Fruit fly (Drosophila melanogaster) whole organism, embryonic: ENCODE measurements around the gene Gpdh1.

Experiments used
- Ada2b ChIP-seq: fragments of 200-800 bp; sonication (Bioruptor generic); IDR thresholded peaks from 2 replicates; pipeline ENCODE4 v1.3.6; 2022; ENCODE audit warnings: missing biosample characterization, missing genetic modification characterization
- CG12071 ChIP-seq: fragments of 200-800 bp; sonication (Bioruptor generic); optimal IDR thresholded peaks from 3 replicates; lab custom pipeline; 2018; ENCODE audit warnings: missing biosample characterization, mild to moderate bottlenecking, missing genetic modification characterization
- CG12104 ChIP-seq: fragments of 200-800 bp; sonication (Bioruptor generic); optimal IDR thresholded peaks from 3 replicates; lab custom pipeline; 2016; ENCODE audit warnings: missing biosample characterization, missing genetic modification characterization
- CG12219 ChIP-seq: fragments of 200-800 bp; sonication (Bioruptor generic); optimal IDR thresholded peaks from 3 replicates; lab custom pipeline; 2018; ENCODE audit warnings: missing biosample characterization, mild to moderate bottlenecking, missing genetic modification characterization
- CG12744 ChIP-seq: fragments of 200-800 bp; sonication (Bioruptor generic); optimal IDR thresholded peaks from 2 replicates; lab custom pipeline; 2016; ENCODE audit warnings: missing biosample characterization, missing genetic modification characterization
- CG13296 ChIP-seq: fragments of 200-800 bp; sonication (Bioruptor generic); optimal IDR thresholded peaks from 3 replicates; lab custom pipeline; 2018; ENCODE audit warnings: missing biosample characterization, mild to moderate bottlenecking, missing genetic modification characterization
- CG13775 ChIP-seq: fragments of 200-800 bp; sonication (Bioruptor generic); optimal IDR thresholded peaks from 3 replicates; lab custom pipeline; 2017; ENCODE audit warnings: missing biosample characterization, mild to moderate bottlenecking, missing genetic modification characterization
- CG14860 ChIP-seq: fragments of 200-800 bp; sonication (Bioruptor generic); IDR thresholded peaks from 3 replicates; pipeline ENCODE4 v1.3.6; 2022; ENCODE audit warnings: missing biosample characterization, missing genetic modification characterization; ENCODE audit not compliant: partially characterized antibody
- CG15073 ChIP-seq: fragments of 200-800 bp; sonication (Bioruptor generic); optimal IDR thresholded peaks from 2 replicates; lab custom pipeline; 2016; ENCODE audit warnings: missing biosample characterization, missing genetic modification characterization
- CG1603 ChIP-seq: fragments of 200-800 bp; sonication (Bioruptor generic); optimal IDR thresholded peaks from 2 replicates; lab custom pipeline; 2019; ENCODE audit warnings: missing biosample characterization, mild to moderate bottlenecking, missing genetic modification characterization, moderate library complexity
- CG16813 ChIP-seq: fragments of 200-800 bp; sonication (Bioruptor generic); IDR thresholded peaks from 3 replicates; pipeline ENCODE4 v1.3.6; 2022; ENCODE audit warnings: missing biosample characterization, missing genetic modification characterization; ENCODE audit not compliant: partially characterized antibody
- CG6254 ChIP-seq: fragments of 200-800 bp; sonication (Bioruptor generic); optimal IDR thresholded peaks from 3 replicates; lab custom pipeline; 2017; ENCODE audit warnings: mild to moderate bottlenecking, missing biosample characterization, missing genetic modification reagents, missing genetic modification characterization
- CG7357 ChIP-seq: fragments of 200-800 bp; sonication (Bioruptor generic); IDR thresholded peaks from 3 replicates; pipeline ENCODE4 v1.3.6; 2022; ENCODE audit warnings: missing biosample characterization, missing genetic modification characterization
- CG8765 ChIP-seq: fragments of 200-800 bp; sonication (Bioruptor generic); IDR thresholded peaks from 2 replicates; pipeline ENCODE4 v1.3.6; 2022; ENCODE audit warnings: missing biosample characterization, missing genetic modification characterization
- CG9215 ChIP-seq: fragments of 200-800 bp; sonication (Bioruptor generic); IDR thresholded peaks from 2 replicates; pipeline ENCODE4 v1.3.6; 2022; ENCODE audit warnings: missing biosample characterization, missing genetic modification characterization
- Drgx ChIP-seq: fragments of 200-800 bp; sonication (Bioruptor generic); IDR thresholded peaks from 2 replicates; pipeline ENCODE4 v1.3.6; 2022; ENCODE audit warnings: missing biosample characterization, missing genetic modification characterization
- Ets65A ChIP-seq: fragments of 200-800 bp; sonication (Bioruptor generic); peaks from one replicate; lab custom pipeline; 2016; ENCODE audit warnings: missing biosample characterization, missing genetic modification characterization
- Hmr ChIP-seq: fragments of 200-800 bp; sonication (Bioruptor generic); optimal IDR thresholded peaks from 3 replicates; lab custom pipeline; 2017; ENCODE audit warnings: mild to moderate bottlenecking, missing biosample characterization, missing genetic modification reagents, missing genetic modification characterization
- MESR4 ChIP-seq: fragments of 200-800 bp; sonication (Bioruptor generic); optimal IDR thresholded peaks from 2 replicates; lab custom pipeline; 2018; ENCODE audit warnings: missing biosample characterization, mild to moderate bottlenecking, missing genetic modification characterization, moderate library complexity
- MTF-1 ChIP-seq: fragments of 200-800 bp; sonication (Bioruptor generic); optimal IDR thresholded peaks from 2 replicates; lab custom pipeline; 2018; ENCODE audit warnings: missing biosample characterization, mild to moderate bottlenecking, missing genetic modification characterization, borderline replicate concordance
- Mrtf ChIP-seq: fragments of 200-800 bp; sonication (Bioruptor generic); IDR thresholded peaks from 3 replicates; pipeline ENCODE4 v1.3.6; 2022; ENCODE audit warnings: missing biosample characterization, missing genetic modification characterization
- Neu2 ChIP-seq: fragments of 200-800 bp; sonication (Bioruptor generic); optimal IDR thresholded peaks from 3 replicates; lab custom pipeline; 2016; ENCODE audit warnings: missing biosample characterization, missing genetic modification characterization, borderline replicate concordance
- Sry-δ ChIP-seq: fragments of 200-800 bp; sonication (Bioruptor generic); optimal IDR thresholded peaks from 2 replicates; lab custom pipeline; 2016; ENCODE audit warnings: missing biosample characterization, missing genetic modification characterization
- YL-1 ChIP-seq: fragments of 200-800 bp; sonication (Bioruptor generic); optimal IDR thresholded peaks from 3 replicates; lab custom pipeline; 2017; ENCODE audit warnings: missing biosample characterization, mild to moderate bottlenecking, missing genetic modification characterization
- br ChIP-seq: fragments of >200 bp; optimal IDR thresholded peaks from 2 replicates; lab custom pipeline; 2017
- crol ChIP-seq: fragments of 200-800 bp; sonication (Bioruptor generic); IDR thresholded peaks from 2 replicates; pipeline ENCODE4 v1.3.6; 2022; ENCODE audit warnings: missing biosample characterization, missing genetic modification characterization
- dimm ChIP-seq: fragments of 200-800 bp; sonication (Bioruptor generic); IDR thresholded peaks from 2 replicates; pipeline ENCODE4 v1.3.6; 2022; ENCODE audit warnings: missing biosample characterization, missing genetic modification characterization
- gcm ChIP-seq: fragments of 200-800 bp; sonication (Bioruptor generic); optimal IDR thresholded peaks from 2 replicates; lab custom pipeline; 2019; ENCODE audit warnings: missing biosample characterization, mild to moderate bottlenecking, missing genetic modification characterization, moderate library complexity
- grau ChIP-seq: fragments of 200-800 bp; optimal IDR thresholded peaks from 3 replicates; lab custom pipeline; 2019; ENCODE audit warnings: missing biosample characterization, mild to moderate bottlenecking, missing genetic modification characterization, moderate library complexity
- lov ChIP-seq, 2 experiments: fragments of 200-800 bp in 1 of 2; fragments of >200 bp in 1 of 2; sonication (Bioruptor generic) in 1 of 2; IDR thresholded peaks in 1 of 2; optimal IDR thresholded peaks in 1 of 2; 2 replicates in 1 of 2; 3 replicates in 1 of 2; pipeline versions ENCODE4 v1.3.6 to Lab custom; 2017 to 2022; ENCODE audit warnings: missing biosample characterization in 1 of 2, missing genetic modification characterization in 1 of 2
- org-1 ChIP-seq: fragments of 200-800 bp; sonication (Bioruptor generic); optimal IDR thresholded peaks from 2 replicates; lab custom pipeline; 2017; ENCODE audit warnings: missing biosample characterization, missing genetic modification characterization
- peb ChIP-seq: fragments of 200-800 bp; sonication (Bioruptor generic); IDR thresholded peaks from 2 replicates; pipeline ENCODE4 v1.3.6; 2022; ENCODE audit warnings: missing biosample characterization, missing genetic modification characterization
- pita ChIP-seq: fragments of 200-800 bp; sonication (Bioruptor generic); optimal IDR thresholded peaks from 2 replicates; lab custom pipeline; 2017; ENCODE audit warnings: missing biosample characterization, mild to moderate bottlenecking, missing genetic modification characterization
- sens ChIP-seq: fragments of 200-800 bp; sonication (Bioruptor generic); peaks from one replicate; lab custom pipeline; 2016; ENCODE audit warnings: missing biosample characterization, missing genetic modification characterization
- shn ChIP-seq: fragments of 200-800 bp; sonication (Bioruptor generic); optimal IDR thresholded peaks from 3 replicates; lab custom pipeline; 2016; ENCODE audit warnings: missing biosample characterization, missing genetic modification characterization
- sqz ChIP-seq: fragments of 200-800 bp; sonication (Bioruptor generic); optimal IDR thresholded peaks from 3 replicates; lab custom pipeline; 2018; ENCODE audit warnings: missing biosample characterization, mild to moderate bottlenecking, missing genetic modification characterization
- tup ChIP-seq: fragments of 200-800 bp; sonication (Bioruptor generic); optimal IDR thresholded peaks from 2 replicates; lab custom pipeline; 2016; ENCODE audit warnings: missing biosample characterization, mild to moderate bottlenecking, missing genetic modification characterization, moderate library complexity

The Gpdh1 gene

dm6 chr2L:5997609-5998229, 54.3 kb downstream of the Gpdh1 start (continued):
- TF ChIP-seq CG12071, result peak; percentile 68
- no peak for TF ChIP-seq dimm (GFP tag; lab: Robert Waterston, UW)
- peak; percentile 46 for TF ChIP-seq CG6254
- no peak for TF ChIP-seq tup
- peak; percentile 1 for TF ChIP-seq shn (GFP tag; lab: Kevin White, UChicago)
- TF ChIP-seq Ada2b (GFP tag; lab: Robert Waterston, UW), result no peak
- peak; percentile 73 for TF ChIP-seq CG12219 (GFP tag; lab: Kevin White, UChicago)
- no peak for TF ChIP-seq CG15073 (GFP tag; lab: Kevin White, UChicago)
- no peak for TF ChIP-seq pita (GFP tag; lab: Kevin White, UChicago)
- TF ChIP-seq Ets65A (GFP tag; lab: Kevin White, UChicago), result peak; percentile 44
- TF ChIP-seq sens (GFP tag; lab: Kevin White, UChicago), result peak; percentile 81
- no peak for TF ChIP-seq CG9215 (GFP tag; lab: Robert Waterston, UW)
- peak; percentile 57 for TF ChIP-seq gcm (GFP tag; lab: Kevin White, UChicago)
- no peak for TF ChIP-seq CG12104
- peak; percentile 34 for TF ChIP-seq grau (tag; lab: Kevin White, UChicago)
- TF ChIP-seq Neu2 (GFP tag; lab: Kevin White, UChicago), result no peak
- TF ChIP-seq CG7357, result no peak
- no peak for TF ChIP-seq Mrtf (GFP tag; lab: Robert Waterston, UW)
- TF ChIP-seq br (lab: Kevin White, UChicago), result no peak
- TF ChIP-seq CG13775 (GFP tag; lab: Kevin White, UChicago), result peak; percentile 20
- TF ChIP-seq CG8765 (GFP tag; lab: Robert Waterston, UW), result peak; percentile 28; the same call in 1 of the 2 replicates
- TF ChIP-seq MESR4, result no peak
- no peak for TF ChIP-seq lov (optimal IDR thresholded peaks at IDR 0.05; lab: Kevin White, UChicago)
- TF ChIP-seq lov (GFP tag; IDR thresholded peaks at IDR 0.05; lab: Robert Waterston, UW), result no peak
- no peak for TF ChIP-seq Sry-δ (GFP tag; lab: Kevin White, UChicago)
- no peak for TF ChIP-seq CG14860 (GFP tag; lab: Robert Waterston, UW)
- no peak for TF ChIP-seq Drgx (GFP tag; lab: Robert Waterston, UW)
- peak; percentile 72 for TF ChIP-seq MTF-1
- TF ChIP-seq Hmr (GFP tag; lab: Kevin White, UChicago), result no peak
- TF ChIP-seq CG13296 (GFP tag; lab: Kevin White, UChicago), result peak; percentile 83
- no peak for TF ChIP-seq CG12744 (GFP tag; lab: Kevin White, UChicago)
- TF ChIP-seq crol, result no peak
- peak; percentile 50 for TF ChIP-seq org-1 (GFP tag; lab: Kevin White, UChicago)

DNA sequence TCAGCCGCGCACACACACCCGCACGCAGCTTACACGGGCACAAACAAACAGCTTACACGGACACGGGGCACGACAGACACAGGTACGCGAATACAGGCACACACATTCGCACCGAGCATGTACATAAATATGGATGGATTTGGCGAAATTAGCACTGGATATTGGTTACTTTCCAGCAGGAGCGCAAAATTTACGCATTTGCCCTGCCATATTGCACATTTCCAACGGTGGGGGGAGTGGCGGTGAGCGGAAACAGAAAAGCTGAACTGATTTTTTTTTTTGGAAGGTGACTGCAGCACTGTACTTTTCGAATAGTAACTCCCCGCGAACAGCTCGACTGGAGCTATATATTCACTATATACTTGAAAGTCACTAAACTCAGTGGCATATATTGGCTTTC, 54.9 kb downstream of the Gpdh1 start:
- TF ChIP-seq YL-1 (GFP tag; lab: Kevin White, UChicago) (no peak), sens (GFP tag; lab: Kevin White, UChicago) (peak; percentile 63), crol (peak; percentile 58), CG1603 (no peak), CG16813 (no peak), peb (GFP tag; lab: Robert Waterston, UW) (no peak), sqz (peak; percentile 0)
